Worm (Caenorhabditis elegans) whole organism, mixed stage, embryonic: ENCODE data around the gene srx-104.

Source experiments
- blmp-1 ChIP-seq: fragments of 150-350 bp; optimal IDR thresholded peaks from 2 replicates; lab custom pipeline; 2014; ENCODE audit warnings: missing biosample characterization, missing genetic modification characterization
- ceh-39 ChIP-seq: fragments of 150-350 bp; optimal IDR thresholded peaks from 2 replicates; lab custom pipeline; 2014; ENCODE audit warnings: missing biosample characterization, missing genetic modification characterization
- nhr-12 ChIP-seq: fragments of 150-350 bp; optimal IDR thresholded peaks from 2 replicates; lab custom pipeline; 2014; ENCODE audit warnings: missing biosample characterization, missing genetic modification characterization
- nhr-76 ChIP-seq: sonication (generic microtip); optimal IDR thresholded peaks from 2 replicates; lab custom pipeline; 2017; ENCODE audit warnings: missing biosample characterization, missing genetic modification characterization

ce11 chrII:3739647-3740046, 40.2 kb upstream of the srx-104 start, which contains the start of gene F12E12.2:
- no peak for TF ChIP-seq blmp-1 (tag; lab: Kevin White, UChicago)
- TF ChIP-seq nhr-76 = no peak
- no peak for TF ChIP-seq nhr-12 (tag; lab: Kevin White, UChicago)
- TF ChIP-seq ceh-39 (tag; lab: Kevin White, UChicago) = no peak
